Worm (Caenorhabditis elegans) whole organism, L3 larva: ENCODE results near the gene faah-4.
"Not testable (repeated sequence)": the region's sequence is repeated elsewhere in the genome, so short reads cannot be mapped to it uniquely, and the experiment has no call there.

Experiments
- R02D3.7 ChIP-seq: fragments of 150-350 bp; optimal IDR thresholded peaks from 2 replicates; lab custom pipeline; 2014; ENCODE audit warnings: missing biosample characterization, missing genetic modification characterization
- aly-2 ChIP-seq: fragments of 150-350 bp; optimal IDR thresholded peaks from 2 replicates; lab custom pipeline; 2014; ENCODE audit warnings: missing biosample characterization, missing genetic modification characterization
- ama-1 ChIP-seq: fragments of 150-350 bp; optimal IDR thresholded peaks from 2 replicates; lab custom pipeline; 2018
- ceh-16 ChIP-seq: sonication (generic microtip); optimal IDR thresholded peaks from 2 replicates; lab custom pipeline; 2017; ENCODE audit warnings: missing biosample characterization, missing genetic modification characterization
- ceh-82 ChIP-seq: fragments of 150-350 bp; optimal IDR thresholded peaks from 2 replicates; lab custom pipeline; 2014; ENCODE audit warnings: missing biosample characterization, missing genetic modification characterization
- daf-12 ChIP-seq: fragments of 150-350 bp; optimal IDR thresholded peaks from 2 replicates; lab custom pipeline; 2014; ENCODE audit warnings: missing biosample characterization, missing genetic modification reagents, missing genetic modification characterization
- egl-27 ChIP-seq: sonication (generic microtip); optimal IDR thresholded peaks from 4 replicates; lab custom pipeline; 2017; ENCODE audit warnings: missing biosample characterization, missing genetic modification reagents, missing genetic modification characterization
- elt-1 ChIP-seq: fragments of 150-350 bp; optimal IDR thresholded peaks from 2 replicates; lab custom pipeline; 2014; ENCODE audit warnings: missing biosample characterization, missing genetic modification characterization
- elt-2 ChIP-seq: sonication (generic microtip); optimal IDR thresholded peaks from 2 replicates; lab custom pipeline; 2016; ENCODE audit warnings: missing genetic modification reagents, mild to moderate bottlenecking, missing genetic modification characterization, missing compliant biosample characterization
- elt-3 ChIP-seq, 3 experiments: fragments of 150-350 bp in 1 of 3; sonication (generic microtip) in 2 of 3; optimal IDR thresholded peaks; 2 replicates in 2 of 3; 4 replicates in 1 of 3; lab custom pipeline; 2014 to 2017; ENCODE audit warnings: missing biosample characterization in 3 of 3, missing genetic modification characterization in 3 of 3
- fkh-10 ChIP-seq: sonication (generic microtip); optimal IDR thresholded peaks from 2 replicates; lab custom pipeline; 2017; ENCODE audit warnings: missing biosample characterization, missing genetic modification reagents, missing genetic modification characterization
- fkh-2 ChIP-seq: fragments of 150-350 bp; optimal IDR thresholded peaks from 2 replicates; lab custom pipeline; 2014; ENCODE audit warnings: missing biosample characterization, missing genetic modification reagents, missing genetic modification characterization
- jun-1 ChIP-seq: fragments of 150-350 bp; optimal IDR thresholded peaks from 2 replicates; lab custom pipeline; 2014; ENCODE audit warnings: missing biosample characterization, missing genetic modification reagents, missing genetic modification characterization
- lin-15B ChIP-seq: fragments of 150-350 bp; optimal IDR thresholded peaks from 2 replicates; lab custom pipeline; 2014; ENCODE audit warnings: missing biosample characterization, missing genetic modification characterization
- lsy-12 ChIP-seq: sonication (generic microtip); optimal IDR thresholded peaks from 2 replicates; lab custom pipeline; 2016; ENCODE audit warnings: mild to moderate bottlenecking, missing genetic modification characterization, missing compliant biosample characterization
- mdl-1 ChIP-seq: fragments of 150-350 bp; optimal IDR thresholded peaks from 2 replicates; lab custom pipeline; 2014; ENCODE audit warnings: missing biosample characterization, missing genetic modification characterization
- nfya-1 ChIP-seq: sonication (generic microtip); optimal IDR thresholded peaks from 2 replicates; lab custom pipeline; 2017; ENCODE audit warnings: missing genetic modification characterization, mild to moderate bottlenecking, missing compliant biosample characterization, antibody characterized with exemption, moderate library complexity; ENCODE audit not compliant: insufficient read depth
- nhr-12 ChIP-seq: fragments of 150-350 bp; optimal IDR thresholded peaks from 2 replicates; lab custom pipeline; 2014; ENCODE audit warnings: missing biosample characterization, missing genetic modification characterization
- nhr-23 ChIP-seq: fragments of 150-350 bp; optimal IDR thresholded peaks from 2 replicates; lab custom pipeline; 2014; ENCODE audit warnings: missing biosample characterization, missing genetic modification reagents, missing genetic modification characterization
- nhr-237 ChIP-seq: fragments of 150-350 bp; optimal IDR thresholded peaks from 2 replicates; lab custom pipeline; 2014; ENCODE audit warnings: missing biosample characterization, missing genetic modification characterization
- nhr-43 ChIP-seq: sonication (generic microtip); optimal IDR thresholded peaks from 2 replicates; lab custom pipeline; 2016; ENCODE audit warnings: mild to moderate bottlenecking, missing genetic modification characterization, missing compliant biosample characterization; ENCODE audit not compliant: poor library complexity, severe bottlenecking
- nhr-76 ChIP-seq: fragments of 150-350 bp; sonication (generic microtip); optimal IDR thresholded peaks from 5 replicates; lab custom pipeline; 2014; ENCODE audit warnings: missing biosample characterization, missing genetic modification characterization
- pha-4 ChIP-seq: fragments of 150-350 bp; optimal IDR thresholded peaks from 2 replicates; lab custom pipeline; 2014; ENCODE audit warnings: missing biosample characterization, missing genetic modification reagents, missing genetic modification characterization
- pqm-1 ChIP-seq: fragments of 150-350 bp; optimal IDR thresholded peaks from 2 replicates; lab custom pipeline; 2017; ENCODE audit warnings: missing biosample characterization, missing genetic modification characterization, inconsistent platforms
- sea-2 ChIP-seq: fragments of 150-350 bp; sonication (generic microtip); optimal IDR thresholded peaks from 4 replicates; lab custom pipeline; 2014; ENCODE audit warnings: missing biosample characterization, missing genetic modification reagents, missing genetic modification characterization
- skn-1 ChIP-seq: fragments of 150-350 bp; optimal IDR thresholded peaks from 2 replicates; lab custom pipeline; 2014; ENCODE audit warnings: missing biosample characterization, missing genetic modification characterization
- snpc-4 ChIP-seq: fragments of 150-350 bp; optimal IDR thresholded peaks from 2 replicates; lab custom pipeline; 2014; ENCODE audit warnings: missing biosample characterization, missing genetic modification characterization
- tbx-2 ChIP-seq: sonication (generic microtip); optimal IDR thresholded peaks from 2 replicates; lab custom pipeline; 2016; ENCODE audit warnings: mild to moderate bottlenecking, missing genetic modification characterization, missing compliant biosample characterization
- unc-62 ChIP-seq: fragments of 150-350 bp; sonication (generic microtip); optimal IDR thresholded peaks from 4 replicates; lab custom pipeline; 2014; ENCODE audit warnings: missing biosample characterization, missing genetic modification reagents, missing genetic modification characterization
- zag-1 ChIP-seq: fragments of 150-350 bp; optimal IDR thresholded peaks from 2 replicates; lab custom pipeline; 2014; ENCODE audit warnings: missing biosample characterization, missing genetic modification characterization
- ztf-11 ChIP-seq: fragments of 150-350 bp; optimal IDR thresholded peaks from 2 replicates; lab custom pipeline; 2014; ENCODE audit warnings: missing biosample characterization, missing genetic modification characterization
- ztf-4 ChIP-seq: fragments of 150-350 bp; optimal IDR thresholded peaks from 2 replicates; lab custom pipeline; 2014; ENCODE audit warnings: missing biosample characterization, missing genetic modification characterization

The faah-4 gene

ce11 chrIII:11895504-11895903 is 14.2 kb downstream of the faah-4 start:
- no peak for TF ChIP-seq fkh-10 (GFP tag; lab: Kevin White, UChicago)
- peak; percentile 70 for TF ChIP-seq nfya-1

- no peak for TF ChIP-seq fkh-10 (GFP tag; lab: Kevin White, UChicago)
- no peak for TF ChIP-seq nhr-12 (tag; lab: Kevin White, UChicago)
- TF ChIP-seq ceh-16: no peak
- TF ChIP-seq tbx-2 (tag; lab: Kevin White, UChicago): no peak
- TF ChIP-seq skn-1 (tag; lab: Kevin White, UChicago): no peak
- TF ChIP-seq ama-1 (lab: Kevin White, UChicago): no peak
- no peak for TF ChIP-seq ztf-11 (tag; lab: Kevin White, UChicago)
- TF ChIP-seq nhr-237 (tag; lab: Kevin White, UChicago): no peak
- no peak for TF ChIP-seq jun-1
- TF ChIP-seq nhr-76 (tag; lab: Kevin White, UChicago): no peak
- TF ChIP-seq R02D3.7: no peak
- TF ChIP-seq unc-62: no peak
- TF ChIP-seq ceh-82 (tag; lab: Kevin White, UChicago): no peak
- no peak for TF ChIP-seq egl-27 (tag; lab: Kevin White, UChicago)
- no peak for TF ChIP-seq snpc-4
- no peak for TF ChIP-seq daf-12 (tag; lab: Kevin White, UChicago)
These were observed 16.7 kb downstream of the faah-4 start, which contains the start of gene Y56A3A.41 for ce11 chrIII:11892939-11893338. Gene Y56A3A.41 (minus strand): TSS chrIII:11893039.

ce11 chrIII:11891335-11891734 is 18.3 kb downstream of the faah-4 start, which contains the start of gene faah-5:
Gene faah-5 (minus strand): TSS chrIII:11891435.
- TF ChIP-seq ztf-11 (tag; lab: Kevin White, UChicago) (no peak), tbx-2 (tag; lab: Kevin White, UChicago) (no peak), ceh-82 (tag; lab: Kevin White, UChicago) (no peak), aly-2 (no peak), nfya-1 (no peak)

- TF ChIP-seq pha-4, mdl-1, elt-2 (tag; lab: Kevin White, UChicago): not testable (repeated sequence)
These were observed 26.0 kb downstream of the faah-4 start, which contains the start of gene fbxb-22 for ce11 chrIII:11883694-11884093. Gene fbxb-22 (minus strand): TSS chrIII:11883754.

ce11 chrIII:11881549-11881948 is 28.1 kb downstream of the faah-4 start:
- TF ChIP-seq nhr-76 (tag; lab: Kevin White, UChicago): no peak
- TF ChIP-seq elt-2 (tag; lab: Kevin White, UChicago): peak; percentile 85
- peak; percentile 45 for TF ChIP-seq pha-4 (tag; lab: Kevin White, UChicago)
- TF ChIP-seq daf-12 (tag; lab: Kevin White, UChicago): no peak
- peak; percentile 67 for TF ChIP-seq pqm-1 (tag; lab: Kevin White, UChicago)
- no peak for TF ChIP-seq ztf-4 (tag; lab: Kevin White, UChicago)

- peak; percentile 55 for TF ChIP-seq pqm-1 (tag; lab: Kevin White, UChicago)
- no peak for TF ChIP-seq tbx-2 (tag; lab: Kevin White, UChicago)
- peak; percentile 1 for TF ChIP-seq pha-4 (tag; lab: Kevin White, UChicago)
- peak; percentile 79 for TF ChIP-seq elt-2 (tag; lab: Kevin White, UChicago)
- no peak for TF ChIP-seq ceh-82 (tag; lab: Kevin White, UChicago)
These were observed 30.9 kb downstream of the faah-4 start, which contains the start of gene Y56A3A.6 for ce11 chrIII:11878751-11879150. Gene Y56A3A.6 (minus strand): TSS chrIII:11878803.

- TF ChIP-seq R02D3.7 (no peak), ceh-82 (tag; lab: Kevin White, UChicago) (no peak), tbx-2 (tag; lab: Kevin White, UChicago) (no peak), aly-2 (no peak), nhr-43 (tag; lab: Kevin White, UChicago) (no peak), lsy-12 (no peak), sea-2 (GFP tag; lab: Kevin White, UChicago) (no peak), nhr-76 (tag; lab: Kevin White, UChicago) (no peak), elt-3 (tag; optimal IDR thresholded peaks at IDR 0.05; lab: Kevin White, UChicago) (no peak), fkh-2 (tag; lab: Kevin White, UChicago) (no peak), lin-15B (tag; lab: Kevin White, UChicago) (no peak), skn-1 (tag; lab: Kevin White, UChicago) (no peak), nhr-23 (tag; lab: Kevin White, UChicago) (no peak), zag-1 (tag; lab: Kevin White, UChicago) (no peak), elt-1 (tag; lab: Kevin White, UChicago) (no peak)
- TF ChIP-seq, all 47 proteins: peak for 0
These were observed 33.5 kb downstream of the faah-4 start for ce11 chrIII:11876130-11876529.
